Fruit fly (Drosophila melanogaster) whole organism, pupa: Measurements from ENCODE around the gene CG13067.

ENCODE experiments used
- CG10348 ChIP-seq: fragments of 200-800 bp; sonication (Bioruptor generic); IDR thresholded peaks from 2 replicates; pipeline ENCODE4 v1.3.6; 2022; ENCODE audit warnings: missing biosample characterization, missing genetic modification characterization
- CG12605 ChIP-seq: fragments of 200-800 bp; sonication (Bioruptor generic); IDR thresholded peaks from 2 replicates; pipeline ENCODE4 v1.3.6; 2022; ENCODE audit warnings: missing biosample characterization, missing genetic modification characterization
- CG13204 ChIP-seq: fragments of 200-800 bp; sonication (Bioruptor generic); optimal IDR thresholded peaks from 2 replicates; lab custom pipeline; 2018; ENCODE audit warnings: missing biosample characterization, mild to moderate bottlenecking, missing genetic modification characterization, moderate library complexity
- CG14655 ChIP-seq: fragments of 200-800 bp; sonication (Bioruptor generic); optimal IDR thresholded peaks from 3 replicates; lab custom pipeline; 2017; ENCODE audit warnings: mild to moderate bottlenecking, missing biosample characterization, missing genetic modification reagents, missing genetic modification characterization
- CG15710 ChIP-seq: fragments of 200-800 bp; sonication (Bioruptor generic); optimal IDR thresholded peaks from 2 replicates; lab custom pipeline; 2018; ENCODE audit warnings: missing biosample characterization, mild to moderate bottlenecking, missing genetic modification characterization, moderate library complexity
- CG17806 ChIP-seq: fragments of 200-800 bp; sonication (Bioruptor generic); optimal IDR thresholded peaks from 2 replicates; lab custom pipeline; 2018; ENCODE audit warnings: missing biosample characterization, mild to moderate bottlenecking, missing genetic modification characterization, moderate library complexity
- CG32121 ChIP-seq: fragments of 200-800 bp; sonication (Bioruptor generic); IDR thresholded peaks from 2 replicates; pipeline ENCODE4 v1.3.6; 2022; ENCODE audit warnings: missing biosample characterization, missing genetic modification characterization
- CG34367 ChIP-seq: fragments of 200-800 bp; sonication (Bioruptor generic); optimal IDR thresholded peaks from 2 replicates; lab custom pipeline; 2018; ENCODE audit warnings: missing biosample characterization, mild to moderate bottlenecking, missing genetic modification characterization
- CG8159 ChIP-seq: fragments of 200-800 bp; sonication (Bioruptor generic); optimal IDR thresholded peaks from 3 replicates; lab custom pipeline; 2018; ENCODE audit warnings: missing biosample characterization, mild to moderate bottlenecking, missing genetic modification characterization, moderate library complexity
- CG9948 ChIP-seq: fragments of 200-800 bp; sonication (Bioruptor generic); optimal IDR thresholded peaks from 2 replicates; lab custom pipeline; 2018; ENCODE audit warnings: missing biosample characterization, mild to moderate bottlenecking, missing genetic modification characterization, moderate library complexity
- D1 ChIP-seq: fragments of 200-800 bp; sonication (Bioruptor generic); optimal IDR thresholded peaks from 2 replicates; lab custom pipeline; 2018; ENCODE audit warnings: missing biosample characterization, mild to moderate bottlenecking, missing genetic modification characterization, moderate library complexity
- EcR ChIP-seq: fragments of 200-800 bp; sonication (Bioruptor generic); optimal IDR thresholded peaks from 3 replicates; lab custom pipeline; 2019; ENCODE audit warnings: missing biosample characterization, missing genetic modification characterization, mild to moderate bottlenecking, moderate library complexity, missing genetic modification reagents
- Ets98B ChIP-seq: fragments of 200-800 bp; sonication (Bioruptor generic); IDR thresholded peaks from 2 replicates; pipeline ENCODE4 v1.3.6; 2022; ENCODE audit warnings: missing biosample characterization, missing genetic modification characterization
- Pif1B ChIP-seq: fragments of 200-800 bp; sonication (Bioruptor generic); optimal IDR thresholded peaks from 3 replicates; lab custom pipeline; 2016; ENCODE audit warnings: missing biosample characterization, missing genetic modification characterization
- fd96Ca ChIP-seq: fragments of 200-800 bp; sonication (Bioruptor generic); IDR thresholded peaks from 3 replicates; pipeline ENCODE4 v1.3.6; 2022; ENCODE audit warnings: missing biosample characterization, missing genetic modification characterization
- gl ChIP-seq: fragments of 200-800 bp; sonication (Bioruptor generic); optimal IDR thresholded peaks from 2 replicates; lab custom pipeline; 2018; ENCODE audit warnings: missing biosample characterization, mild to moderate bottlenecking, missing genetic modification characterization
- rn ChIP-seq: fragments of 200-800 bp; sonication (Bioruptor generic); IDR thresholded peaks from 2 replicates; pipeline ENCODE4 v1.3.6; 2022; ENCODE audit warnings: missing biosample characterization, missing genetic modification characterization

The CG13067 gene

DNA sequence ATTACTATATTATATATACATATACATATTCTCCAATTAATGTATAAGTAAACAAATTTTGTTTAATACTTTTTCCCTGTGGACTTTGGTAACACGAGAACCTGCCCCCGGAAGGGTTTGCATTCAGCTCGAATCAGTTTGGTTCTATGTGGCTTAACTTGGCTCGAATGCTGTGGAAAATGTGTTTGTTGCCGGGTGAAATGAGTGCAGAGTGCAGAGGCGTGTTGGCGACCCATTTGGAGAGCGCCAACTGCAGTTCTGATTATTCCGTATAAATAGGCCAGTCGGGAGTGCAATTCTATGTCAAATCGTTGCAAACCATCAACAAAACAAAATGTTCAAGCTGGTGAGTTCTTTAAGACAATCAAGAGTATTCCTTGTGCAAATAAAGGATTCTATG, 46.6 kb downstream of the CG13067 start, which contains the start of gene Nplp3:
Nplp3 (plus strand) TSS at position 301 of the 400 bp plus-strand sequence.
- TF ChIP-seq CG17806 (tag; lab: Kevin White, UChicago) (no peak), rn (no peak), CG8159 (tag; lab: Kevin White, UChicago) (no peak), CG14655 (GFP tag; lab: Kevin White, UChicago) (no peak), CG9948 (tag; lab: Kevin White, UChicago) (no peak), CG15710 (tag; lab: Kevin White, UChicago) (no peak), CG32121 (GFP tag; lab: Robert Waterston, UW) (no peak), CG34367 (tag; lab: Kevin White, UChicago) (no peak), fd96Ca (no peak), Pif1B (GFP tag; lab: Kevin White, UChicago) (no peak), CG12605 (no peak), gl (no peak), CG10348 (no peak), D1 (tag; lab: Kevin White, UChicago) (no peak)

DNA sequence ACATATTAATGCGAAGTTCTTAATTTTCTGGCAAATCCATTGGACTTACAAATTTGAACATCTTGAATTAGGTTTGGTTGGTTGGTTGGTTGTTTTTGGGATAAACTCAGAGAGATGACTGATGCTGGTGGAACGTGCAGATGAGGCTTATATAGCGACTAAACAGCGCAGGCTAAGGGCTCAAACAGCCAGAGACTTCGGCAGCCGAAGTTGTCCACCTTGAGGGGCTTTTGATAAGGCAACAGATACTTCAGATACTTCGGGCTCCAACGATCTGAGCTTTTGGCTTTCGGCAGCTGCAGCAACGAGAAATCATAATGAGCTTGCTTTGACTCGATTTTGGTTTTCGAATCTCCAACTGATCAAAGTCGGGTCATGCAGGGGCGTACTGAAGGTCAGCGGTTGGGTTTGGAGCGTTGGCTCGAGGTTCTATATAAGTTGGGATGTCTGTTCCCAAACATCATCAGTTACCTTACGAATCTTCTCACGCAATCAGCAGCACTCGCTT, 48.4 kb downstream of the CG13067 start, which contains the start of the genes CG13041 and CG13060:
CG13041 (minus strand) TSS at position 128 of the 508 bp plus-strand sequence.
CG13060 (plus strand) TSS at position 458 of the 508 bp plus-strand sequence.
- TF ChIP-seq Pif1B (GFP tag; lab: Kevin White, UChicago): no peak

DNA sequence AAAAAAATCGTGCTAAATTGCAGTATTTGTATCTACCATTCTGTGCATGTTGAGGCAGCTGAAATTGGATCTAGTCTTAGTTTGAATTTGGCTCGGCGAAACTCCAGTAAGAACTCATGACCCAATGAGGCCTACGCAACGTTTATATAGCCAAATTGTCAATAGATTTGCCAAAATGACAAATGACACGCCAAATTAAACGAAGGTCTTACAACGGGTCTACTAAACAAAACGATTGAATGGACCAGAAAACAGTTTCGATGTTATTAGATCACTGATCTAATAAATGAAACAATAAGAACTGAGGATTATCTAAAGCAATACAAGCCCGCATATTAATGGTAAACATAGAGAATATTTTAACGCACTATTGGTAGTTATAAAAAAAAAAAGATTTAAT, 50.1 kb downstream of the CG13067 start, which contains the start of gene CG42718:
CG42718 (minus strand) TSS at position 101 of the 400 bp plus-strand sequence.
- TF ChIP-seq CG13204 (GFP tag; lab: Kevin White, UChicago) (no peak), EcR (no peak), Ets98B (GFP tag; lab: Robert Waterston, UW) (no peak), CG8159 (tag; lab: Kevin White, UChicago) (no peak), gl (no peak), CG9948 (tag; lab: Kevin White, UChicago) (no peak), CG15710 (tag; lab: Kevin White, UChicago) (no peak)
